Fruit fly (Drosophila melanogaster) whole organism: ENCODE data around the gene CG33791.

Experiments used
- CG8478 ChIP-seq: fragments of >200 bp; optimal IDR thresholded peaks from 2 replicates; lab custom pipeline; 2018; ENCODE audit warnings: inconsistent platforms
- Dll ChIP-seq: fragments of >200 bp; optimal IDR thresholded peaks from 2 replicates; lab custom pipeline; 2017
- EcR ChIP-seq, 2 experiments: fragments of >200 bp; optimal IDR thresholded peaks; 2 replicates each; lab custom pipeline; 2017; ENCODE audit warnings: missing biosample characterization in 2 of 2, missing genetic modification characterization in 2 of 2, missing genetic modification reagents in 2 of 2
- pan ChIP-seq: fragments of >200 bp; optimal IDR thresholded peaks from 2 replicates; lab custom pipeline; 2017
- psq ChIP-seq: fragments of >200 bp; optimal IDR thresholded peaks from 2 replicates; lab custom pipeline; 2017
- usp ChIP-seq: fragments of >200 bp; optimal IDR thresholded peaks from 2 replicates; lab custom pipeline; 2017; ENCODE audit warnings: missing biosample characterization, missing genetic modification characterization, mixed read lengths

Gene CG33791

dm6 chr3L:1576489-1577106, 26.2 kb upstream of the CG33791 start, which contains the start of gene CG13917:
CG13917 (plus strand) TSS chr3L:1576699.
- TF ChIP-seq CG8478 (no peak), Dll (lab: Kevin White, UChicago) (no peak), pan (lab: Kevin White, UChicago) (no peak), usp (GFP tag; lab: Kevin White, UChicago) (no peak), psq (no peak), EcR (GFP tag; optimal IDR thresholded peaks at IDR 0.05; lab: Kevin White, UChicago) (no peak)

dm6 chr3L:1577338-1577737, 25.4 kb upstream of the CG33791 start:
- TF ChIP-seq EcR (GFP tag; optimal IDR thresholded peaks at IDR 0.05; lab: Kevin White, UChicago) (no peak), psq (no peak), Dll (lab: Kevin White, UChicago) (no peak), CG8478 (no peak), usp (GFP tag; lab: Kevin White, UChicago) (no peak), pan (lab: Kevin White, UChicago) (no peak)

- TF ChIP-seq Dll (lab: Kevin White, UChicago): no peak
- TF ChIP-seq pan (lab: Kevin White, UChicago): no peak
- TF ChIP-seq EcR (GFP tag; optimal IDR thresholded peaks at IDR 0.05; lab: Kevin White, UChicago): no peak
- no peak for TF ChIP-seq usp (GFP tag; lab: Kevin White, UChicago)
- no peak for TF ChIP-seq psq
- TF ChIP-seq CG8478: no peak
Observed at dm6 chr3L:1578391-1578948, 24.3 kb upstream of the CG33791 start.

dm6 chr3L:1579169-1579853, 23.4 kb upstream of the CG33791 start:
- TF ChIP-seq EcR (GFP tag; optimal IDR thresholded peaks at IDR 0.05; lab: Kevin White, UChicago): no peak
- no peak for TF ChIP-seq psq
- TF ChIP-seq usp (GFP tag; lab: Kevin White, UChicago): no peak
- TF ChIP-seq pan (lab: Kevin White, UChicago): no peak
- no peak for TF ChIP-seq Dll (lab: Kevin White, UChicago)
- no peak for TF ChIP-seq CG8478

dm6 chr3L:1580194-1580593, 22.6 kb upstream of the CG33791 start:
- TF ChIP-seq psq: no peak
- no peak for TF ChIP-seq usp (GFP tag; lab: Kevin White, UChicago)
- TF ChIP-seq CG8478: no peak
- TF ChIP-seq Dll (lab: Kevin White, UChicago): no peak
- TF ChIP-seq EcR (GFP tag; optimal IDR thresholded peaks at IDR 0.05; lab: Kevin White, UChicago): no peak
- TF ChIP-seq pan (lab: Kevin White, UChicago): no peak

- TF ChIP-seq CG8478 (no peak), psq (no peak), usp (GFP tag; lab: Kevin White, UChicago) (no peak), EcR (GFP tag; optimal IDR thresholded peaks at IDR 0.05; lab: Kevin White, UChicago) (no peak), pan (lab: Kevin White, UChicago) (no peak), Dll (lab: Kevin White, UChicago) (no peak)
Observed at dm6 chr3L:1580821-1581220, 21.9 kb upstream of the CG33791 start.

- TF ChIP-seq CG8478 (no peak), EcR (GFP tag; optimal IDR thresholded peaks at IDR 0.05; lab: Kevin White, UChicago) (no peak), pan (lab: Kevin White, UChicago) (no peak), Dll (lab: Kevin White, UChicago) (no peak), psq (no peak), usp (GFP tag; lab: Kevin White, UChicago) (no peak)
Observed at dm6 chr3L:1584003-1584402, 18.8 kb upstream of the CG33791 start.

dm6 chr3L:1584781-1585180, 18.0 kb upstream of the CG33791 start:
- no peak for TF ChIP-seq psq
- no peak for TF ChIP-seq Dll (lab: Kevin White, UChicago)

- TF ChIP-seq Dll (lab: Kevin White, UChicago) (peak; percentile 99), CG8478 (no peak)
Observed at dm6 chr3L:1586266-1587054, 16.3 kb upstream of the CG33791 start.

- no peak for TF ChIP-seq CG8478
- TF ChIP-seq usp (GFP tag; lab: Kevin White, UChicago): no peak
- no peak for TF ChIP-seq pan (lab: Kevin White, UChicago)
- TF ChIP-seq EcR (GFP tag; optimal IDR thresholded peaks at IDR 0.05; lab: Kevin White, UChicago): no peak
- no peak for TF ChIP-seq Dll (lab: Kevin White, UChicago)
- TF ChIP-seq psq: no peak
Observed at dm6 chr3L:1587140-1587849, 15.5 kb upstream of the CG33791 start.

dm6 chr3L:1590194-1590593, 12.6 kb upstream of the CG33791 start:
- TF ChIP-seq pan (lab: Kevin White, UChicago) (no peak), CG8478 (no peak), psq (no peak), Dll (lab: Kevin White, UChicago) (no peak)
